Worm (Caenorhabditis elegans): ENCODE measurements around the gene W07E6.5.

DNA sequence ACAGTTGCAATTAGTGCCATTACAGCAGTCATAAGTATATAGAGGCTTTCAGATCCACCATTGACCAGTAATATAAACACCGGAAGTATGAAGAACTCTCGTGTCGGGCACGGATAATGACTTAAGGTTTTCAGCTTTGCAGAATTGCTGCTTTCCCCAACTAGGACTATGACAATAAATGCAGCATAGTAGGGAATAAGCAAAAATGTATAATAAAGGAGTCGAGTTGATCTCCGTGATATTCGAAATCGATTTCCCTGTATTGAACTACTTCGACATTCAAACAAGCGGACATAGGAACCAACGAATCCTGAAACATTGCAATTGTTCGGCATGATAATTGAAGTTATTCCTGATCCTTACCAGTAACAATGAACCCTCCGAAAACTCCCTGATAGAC, 35.3 kb downstream of the W07E6.5 start:
- TF ChIP-seq him-1 (tag; optimal IDR thresholded peaks at IDR 0.05) (no peak), W03F9.2 (tag; optimal IDR thresholded peaks at IDR 0.05) (no peak), dao-5 (tag; optimal IDR thresholded peaks at IDR 0.05) (no peak)
